Worm (Caenorhabditis elegans): ENCODE measurements around the gene ric-7.

DNA sequence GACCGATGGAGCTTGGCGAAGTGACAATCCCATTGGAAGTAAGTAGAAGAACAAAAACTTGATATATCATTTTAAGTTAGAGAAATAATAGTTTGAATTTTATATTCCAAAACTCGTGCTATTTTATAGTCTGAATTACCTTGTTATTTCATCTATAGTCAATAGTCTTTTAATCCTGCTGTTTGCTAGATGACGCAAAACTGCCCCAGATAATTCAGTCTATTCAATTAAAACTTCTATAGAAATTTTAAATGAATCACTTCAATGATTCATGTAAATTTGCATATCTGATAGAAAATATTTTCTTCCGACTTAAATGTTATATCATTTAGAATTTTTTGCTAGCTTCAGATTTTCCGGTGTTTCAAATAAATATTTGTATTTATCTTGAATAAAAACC is 17.4 kb upstream of the ric-7 start, which contains the start of gene T08G5.15:
- no peak for TF ChIP-seq nhr-76 (tag; optimal IDR thresholded peaks at IDR 0.05)
- no peak for TF ChIP-seq blmp-1 (tag; optimal IDR thresholded peaks at IDR 0.05)
- TF ChIP-seq elt-1 (tag; optimal IDR thresholded peaks at IDR 0.05; ENCODE audit: borderline replicate concordance, insufficient read depth): no peak
- TF ChIP-seq nhr-28 (tag; optimal IDR thresholded peaks at IDR 0.05): no peak
- TF ChIP-seq elt-3 (tag; optimal IDR thresholded peaks at IDR 0.05): no peak

Data from whole organism, mixed stage, embryonic.